Worm (Caenorhabditis elegans) whole organism, L1 larva: Measurements from ENCODE around the gene C05C12.1.

ENCODE experiments used
- grh-1 ChIP-seq: fragments of 200-800 bp; sonication (Bioruptor generic); IDR thresholded peaks from 2 replicates; pipeline ENCODE4 v1.3.6; 2022; ENCODE audit warnings: missing genetic modification reagents, missing genetic modification characterization, missing compliant biosample characterization
- mdl-1 ChIP-seq, 2 experiments: fragments of 150-350 bp; optimal IDR thresholded peaks; 2 replicates each; lab custom pipeline; 2014 to 2017; ENCODE audit warnings: missing biosample characterization in 2 of 2, missing genetic modification characterization in 2 of 2, inconsistent platforms in 1 of 2
- nhr-28 ChIP-seq: fragments of 150-350 bp; optimal IDR thresholded peaks from 2 replicates; lab custom pipeline; 2014; ENCODE audit warnings: missing biosample characterization, missing genetic modification characterization
- nhr-77 ChIP-seq: fragments of 150-350 bp; optimal IDR thresholded peaks from 2 replicates; lab custom pipeline; 2014; ENCODE audit warnings: missing biosample characterization, missing genetic modification characterization
- snpc-4 ChIP-seq: fragments of 150-350 bp; optimal IDR thresholded peaks from 2 replicates; lab custom pipeline; 2014; ENCODE audit warnings: missing biosample characterization, missing genetic modification characterization
- unc-98 ChIP-seq: fragments of 200-800 bp; sonication (Bioruptor generic); IDR thresholded peaks from 2 replicates; pipeline ENCODE4 v1.3.6; 2022; ENCODE audit warnings: missing genetic modification characterization, missing compliant biosample characterization
- zag-1 ChIP-seq: fragments of 150-350 bp; optimal IDR thresholded peaks from 2 replicates; lab custom pipeline; 2014; ENCODE audit warnings: missing biosample characterization, missing genetic modification characterization

DNA sequence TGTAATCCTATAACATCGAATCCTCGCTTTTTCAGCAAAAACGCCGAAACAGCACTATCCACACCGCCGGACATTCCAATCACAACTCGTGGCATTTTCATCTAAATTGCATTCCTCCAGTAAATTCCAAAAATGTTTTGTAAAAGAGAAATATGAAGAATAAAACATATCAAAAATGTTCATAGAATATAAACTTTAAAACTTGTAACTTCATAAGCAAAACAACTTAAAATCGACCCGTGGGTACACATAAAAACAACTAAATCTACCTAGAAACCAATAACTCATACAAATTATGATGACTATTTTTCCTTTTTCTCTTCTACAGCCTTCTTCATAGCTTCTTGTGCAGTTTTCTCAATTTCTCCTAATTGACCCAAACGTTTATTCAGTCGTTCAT is 43.0 kb downstream of the C05C12.1 start, which contains the start of gene mttu-1:
- TF ChIP-seq grh-1 (no peak), snpc-4 (tag; lab: Kevin White, UChicago) (no peak), unc-98 (GFP tag; lab: Robert Waterston, UW) (no peak), mdl-1 (tag; optimal IDR thresholded peaks at IDR 0.05; lab: Kevin White, UChicago) (no peak), nhr-77 (tag; lab: Kevin White, UChicago) (no peak), nhr-28 (tag; lab: Kevin White, UChicago) (no peak), zag-1 (tag; lab: Kevin White, UChicago) (no peak)
